Worm (Caenorhabditis elegans): ENCODE data around the gene ras-1.

The ras-1 gene

ce11 chrII:12348957-12349356 is 3.1 kb downstream of the ras-1 start:
- TF ChIP-seq unc-62 (GFP tag; optimal IDR thresholded peaks at IDR 0.05 in 1 of 2): peak in 1 of 2 experiments; percentile 38
- no peak for TF ChIP-seq unc-62 (tag; optimal IDR thresholded peaks at IDR 0.05)
- no peak for TF ChIP-seq php-3 (GFP tag; IDR thresholded peaks at IDR 0.05)

ce11 chrII:12346289-12346989 is 5.6 kb downstream of the ras-1 start:
- no peak for TF ChIP-seq ces-1 (GFP tag; optimal IDR thresholded peaks at IDR 0.05)
- TF ChIP-seq aly-2 (tag; optimal IDR thresholded peaks at IDR 0.05): no peak
- TF ChIP-seq mes-2 (tag; optimal IDR thresholded peaks at IDR 0.05; ENCODE audit: poor library complexity, severe bottlenecking): peak; percentile 26
- peak; percentile 33; the same call in 1 of the 2 replicates for TF ChIP-seq ceh-44 (GFP tag; IDR thresholded peaks at IDR 0.05)
- TF ChIP-seq lin-13 (GFP tag; optimal IDR thresholded peaks at IDR 0.05): peak; percentile 38
- 0 out of 2 replicates have a peak, but pooled peaks have one; percentile 12 for TF ChIP-seq php-3 (GFP tag; IDR thresholded peaks at IDR 0.05)
- TF ChIP-seq nhr-237 (tag; optimal IDR thresholded peaks at IDR 0.05): no peak
- TF ChIP-seq zfp-3 (GFP tag; conservative IDR thresholded peaks at IDR 0.05): no peak
- peak in 1 of 2 experiments; percentile 80 for TF ChIP-seq unc-62 (GFP tag; optimal IDR thresholded peaks at IDR 0.05 in 1 of 2)
- TF ChIP-seq unc-62 (tag; optimal IDR thresholded peaks at IDR 0.05): no peak

ce11 chrII:12344787-12345186 is 7.3 kb downstream of the ras-1 start, which contains the start of gene C44C11.6:
Gene C44C11.6 (plus strand): TSS chrII:12344809.
- TF ChIP-seq saeg-2 (GFP tag; IDR thresholded peaks at IDR 0.05) (no peak), sdz-12 (GFP tag; optimal IDR thresholded peaks at IDR 0.05) (no peak), arid-1 (GFP tag; conservative IDR thresholded peaks at IDR 0.05) (no peak), cey-2 (tag; optimal IDR thresholded peaks at IDR 0.05; ENCODE audit: borderline replicate concordance, insufficient read depth) (no peak), vab-7 (GFP tag; IDR thresholded peaks at IDR 0.05) (no peak), set-16 (GFP tag; IDR thresholded peaks at IDR 0.05) (peak; percentile 57), ZK546.5 (tag; optimal IDR thresholded peaks at IDR 0.05) (no peak), lin-13 (GFP tag; optimal IDR thresholded peaks at IDR 0.05) (peak; percentile 68), hlh-30 (tag; optimal IDR thresholded peaks at IDR 0.05; ENCODE audit: insufficient read depth) (no peak), T26A8.4 (GFP tag; IDR thresholded peaks at IDR 0.05) (0 out of 2 replicates have a peak, but pooled peaks have one; percentile 38), zip-2 (tag; optimal IDR thresholded peaks at IDR 0.05) (no peak), lin-39 (tag; optimal IDR thresholded peaks at IDR 0.05) (no peak), aly-2 (tag; optimal IDR thresholded peaks at IDR 0.05) (no peak), pha-4 (GFP tag; IDR thresholded peaks at IDR 0.05) (no peak), pha-4 (tag; optimal IDR thresholded peaks at IDR 0.05) (no peak), zfp-2 (tag; optimal IDR thresholded peaks at IDR 0.05) (no peak), mxl-3 (GFP tag; optimal IDR thresholded peaks at IDR 0.05) (no peak), nhr-41 (GFP tag; IDR thresholded peaks at IDR 0.05) (no peak), F10B5.3 (tag; optimal IDR thresholded peaks at IDR 0.05) (no peak), nhr-42 (GFP tag; IDR thresholded peaks at IDR 0.05) (no peak), zfp-3 (GFP tag; conservative IDR thresholded peaks at IDR 0.05) (0 out of 2 replicates have a peak, but pooled peaks have one; percentile 26), F26F4.8 (GFP tag; conservative IDR thresholded peaks at IDR 0.05) (no peak), dve-1 (tag; optimal IDR thresholded peaks at IDR 0.05; ENCODE audit: insufficient read depth) (peak; percentile 13), ztf-7 (tag; optimal IDR thresholded peaks at IDR 0.05) (no peak), zip-11 (GFP tag; IDR thresholded peaks at IDR 0.05) (no peak), daf-16 (GFP tag; optimal IDR thresholded peaks at IDR 0.05) (no peak), daf-16 (tag; optimal IDR thresholded peaks at IDR 0.05) (no peak), skn-1 (tag; optimal IDR thresholded peaks at IDR 0.05) (no peak), lim-7 (GFP tag; IDR thresholded peaks at IDR 0.05) (no peak), spr-3 (GFP tag; optimal IDR thresholded peaks at IDR 0.05) (no peak), gei-8 (GFP tag; optimal IDR thresholded peaks at IDR 0.05) (no peak), nhr-237 (tag; optimal IDR thresholded peaks at IDR 0.05) (no peak), mxl-2 (GFP tag; conservative IDR thresholded peaks at IDR 0.05) (0 out of 2 replicates have a peak, but pooled peaks have one; percentile 8), nhr-111 (GFP tag; optimal IDR thresholded peaks at IDR 0.05) (peak; percentile 24), snpc-1.2 (GFP tag; IDR thresholded peaks at IDR 0.05) (0 out of 2 replicates have a peak, but pooled peaks have one; percentile 26), nhr-6 (tag; optimal IDR thresholded peaks at IDR 0.05) (no peak), lin-1 (GFP tag; IDR thresholded peaks at IDR 0.05) (no peak), ceh-82 (tag; optimal IDR thresholded peaks at IDR 0.05) (no peak), ama-1 (optimal IDR thresholded peaks at IDR 0.05) (no peak), tra-1 (GFP tag; IDR thresholded peaks at IDR 0.05) (0 out of 2 replicates have a peak, but pooled peaks have one; percentile 4)

All from whole organism, L4 larva.